Fruit fly (Drosophila melanogaster) whole organism, embryonic: ENCODE measurements around the gene CG15395.

Experiments
- Asciz ChIP-seq: fragments of 200-800 bp; sonication (Bioruptor generic); optimal IDR thresholded peaks from 2 replicates; lab custom pipeline; 2017; ENCODE audit warnings: missing biosample characterization, mild to moderate bottlenecking, missing genetic modification characterization, missing genetic modification reagents
- CG17328 ChIP-seq: fragments of 200-800 bp; sonication (Bioruptor generic); IDR thresholded peaks from 2 replicates; pipeline ENCODE4 v1.3.6; 2022; ENCODE audit warnings: missing biosample characterization, missing genetic modification characterization
- CG1792 ChIP-seq: fragments of 200-800 bp; sonication (Bioruptor generic); optimal IDR thresholded peaks from 2 replicates; lab custom pipeline; 2016; ENCODE audit warnings: missing biosample characterization, missing genetic modification characterization
- CG32767 ChIP-seq: fragments of 200-800 bp; sonication (Bioruptor generic); IDR thresholded peaks from 2 replicates; pipeline ENCODE4 v1.3.6; 2022; ENCODE audit warnings: missing biosample characterization, missing genetic modification characterization
- CG6654 ChIP-seq: fragments of 200-800 bp; sonication (Bioruptor generic); optimal IDR thresholded peaks from 2 replicates; lab custom pipeline; 2017; ENCODE audit warnings: missing biosample characterization, mild to moderate bottlenecking, missing genetic modification characterization
- Doc3 ChIP-seq: fragments of 200-800 bp; sonication (Bioruptor generic); IDR thresholded peaks from 3 replicates; pipeline ENCODE4 v1.3.6; 2022; ENCODE audit warnings: missing biosample characterization, missing genetic modification characterization; ENCODE audit not compliant: partially characterized antibody
- Opbp ChIP-seq: fragments of 200-800 bp; sonication (Bioruptor generic); IDR thresholded peaks from 3 replicates; pipeline ENCODE4 v1.3.6; 2022; ENCODE audit warnings: missing biosample characterization, missing genetic modification characterization; ENCODE audit not compliant: partially characterized antibody
- Sox100B ChIP-seq: fragments of 200-800 bp; sonication (Bioruptor generic); optimal IDR thresholded peaks from 3 replicates; lab custom pipeline; 2018; ENCODE audit warnings: missing biosample characterization, mild to moderate bottlenecking, missing genetic modification characterization
- ab ChIP-seq: fragments of 200-800 bp; sonication (Bioruptor generic); optimal IDR thresholded peaks from 2 replicates; lab custom pipeline; 2016; ENCODE audit warnings: missing biosample characterization, missing genetic modification characterization
- danr ChIP-seq: fragments of 200-800 bp; sonication (Bioruptor generic); IDR thresholded peaks from 2 replicates; pipeline ENCODE4 v1.3.6; 2022; ENCODE audit warnings: missing biosample characterization, missing genetic modification characterization
- peb ChIP-seq: fragments of 200-800 bp; sonication (Bioruptor generic); IDR thresholded peaks from 2 replicates; pipeline ENCODE4 v1.3.6; 2022; ENCODE audit warnings: missing biosample characterization, missing genetic modification characterization
- z ChIP-seq: fragments of 200-800 bp; sonication (Bioruptor generic); IDR thresholded peaks from 3 replicates; pipeline ENCODE4 v1.3.6; 2022; ENCODE audit warnings: missing biosample characterization, missing genetic modification characterization
- zf30C ChIP-seq: fragments of 200-800 bp; sonication (Bioruptor generic); optimal IDR thresholded peaks from 3 replicates; lab custom pipeline; 2018; ENCODE audit warnings: missing biosample characterization, mild to moderate bottlenecking, missing genetic modification characterization

- TF ChIP-seq Opbp (GFP tag; lab: Robert Waterston, UW), result no peak
- no peak for TF ChIP-seq z (GFP tag; lab: Robert Waterston, UW)
- TF ChIP-seq CG1792 (GFP tag; lab: Kevin White, UChicago), result no peak
- no peak for TF ChIP-seq CG32767
- TF ChIP-seq Sox100B, result no peak
- no peak for TF ChIP-seq CG6654 (GFP tag; lab: Kevin White, UChicago)
- TF ChIP-seq Doc3 (GFP tag; lab: Robert Waterston, UW), result no peak
- TF ChIP-seq danr (GFP tag; lab: Robert Waterston, UW), result no peak
- no peak for TF ChIP-seq ab (GFP tag; lab: Kevin White, UChicago)
- TF ChIP-seq Asciz (GFP tag; lab: Kevin White, UChicago), result no peak
- no peak for TF ChIP-seq peb (GFP tag; lab: Robert Waterston, UW)
- TF ChIP-seq zf30C (GFP tag; lab: Kevin White, UChicago), result no peak
- no peak for TF ChIP-seq CG17328 (GFP tag; lab: Robert Waterston, UW)
Measured at dm6 chr2L:2653749-2654148, 44.0 kb downstream of the CG15395 start, which contains the start of gene Or23a.
